Fruit fly (Drosophila melanogaster): ENCODE results near the gene CG10301.

Gene CG10301

DNA sequence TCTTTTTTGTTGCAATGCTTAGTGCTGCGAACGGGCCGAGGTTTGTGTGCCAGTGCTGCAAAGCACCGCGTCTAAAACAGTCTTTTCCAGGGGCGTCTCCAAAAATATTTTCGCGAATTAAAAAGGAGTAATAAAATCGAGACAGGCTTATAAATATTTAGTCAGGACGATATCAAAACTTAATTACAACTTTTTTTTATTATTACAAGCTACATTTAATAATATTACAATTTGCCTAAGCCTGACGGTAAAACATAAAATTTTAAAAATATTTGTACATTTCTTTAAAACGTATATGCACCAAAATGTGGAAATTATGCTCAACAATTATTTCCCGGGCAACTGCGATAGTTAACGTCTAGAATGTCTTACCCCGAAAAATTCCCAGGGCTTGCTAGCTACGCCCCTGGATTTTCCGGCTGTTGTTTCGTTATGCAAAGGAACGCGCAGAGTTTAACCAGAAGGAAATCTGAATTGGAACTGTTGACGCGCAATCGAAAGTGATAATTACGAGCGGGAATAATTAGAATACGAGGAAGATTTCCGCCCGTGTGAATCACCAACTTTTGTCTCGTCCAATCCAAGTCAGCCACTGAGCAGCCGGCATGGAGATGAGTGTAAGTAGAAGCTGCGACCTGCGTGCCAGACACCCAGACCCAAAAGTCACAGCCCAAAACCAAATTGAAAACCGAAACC is 48.1 kb downstream of the CG10301 start, which contains the start of the genes PTPMT1 and Hrd3:
Gene PTPMT1, plus strand, starts transcription at position 428 of the 696 bp plus-strand sequence.
Gene Hrd3, minus strand, starts transcription at position 646 of the 696 bp plus-strand sequence.
- TF ChIP-seq CG12768 (GFP tag; optimal IDR thresholded peaks at IDR 0.05), result peak; percentile 99
- TF ChIP-seq CG7101 (tag; optimal IDR thresholded peaks at IDR 0.05), result peak; percentile 98
- TF ChIP-seq Clk (GFP tag; optimal IDR thresholded peaks at IDR 0.05), result peak; percentile 97
- peak; percentile 95 for TF ChIP-seq pad (GFP tag; optimal IDR thresholded peaks at IDR 0.05)
- TF ChIP-seq Hr96 (GFP tag; optimal IDR thresholded peaks at IDR 0.05), result peak; percentile 98
- peak; percentile 98 for TF ChIP-seq Crg-1 (GFP tag; optimal IDR thresholded peaks at IDR 0.05)
- no peak for TF ChIP-seq kay (GFP tag; ENCODE audit: borderline replicate concordance)
- peak; percentile 99 for TF ChIP-seq CG1620 (GFP tag; optimal IDR thresholded peaks at IDR 0.05)
- peak; percentile 94 for TF ChIP-seq CG14711 (tag; optimal IDR thresholded peaks at IDR 0.05)
- peak; percentile 95 for TF ChIP-seq Mnt (GFP tag; optimal IDR thresholded peaks at IDR 0.05)
- peak; percentile 99 for TF ChIP-seq CG5204 (GFP tag; optimal IDR thresholded peaks at IDR 0.05)
- TF ChIP-seq CG7045 (GFP tag; optimal IDR thresholded peaks at IDR 0.05), result peak; percentile 99
- TF ChIP-seq CG11617 (GFP tag; optimal IDR thresholded peaks at IDR 0.05), result peak; percentile 100
- TF ChIP-seq tj (GFP tag; optimal IDR thresholded peaks at IDR 0.05), result peak; percentile 93
- peak; percentile 96 for TF ChIP-seq bab1 (GFP tag; optimal IDR thresholded peaks at IDR 0.05)
- peak; percentile 97 for TF ChIP-seq CG33017 (tag; optimal IDR thresholded peaks at IDR 0.05)
- peak; percentile 88 for TF ChIP-seq cic (GFP tag; optimal IDR thresholded peaks at IDR 0.05)
- peak; percentile 95 for TF ChIP-seq ovo (GFP tag; optimal IDR thresholded peaks at IDR 0.05)
- TF ChIP-seq cnc (optimal IDR thresholded peaks at IDR 0.05), result no peak
- TF ChIP-seq toe (GFP tag; optimal IDR thresholded peaks at IDR 0.05), result peak; percentile 99

DNA sequence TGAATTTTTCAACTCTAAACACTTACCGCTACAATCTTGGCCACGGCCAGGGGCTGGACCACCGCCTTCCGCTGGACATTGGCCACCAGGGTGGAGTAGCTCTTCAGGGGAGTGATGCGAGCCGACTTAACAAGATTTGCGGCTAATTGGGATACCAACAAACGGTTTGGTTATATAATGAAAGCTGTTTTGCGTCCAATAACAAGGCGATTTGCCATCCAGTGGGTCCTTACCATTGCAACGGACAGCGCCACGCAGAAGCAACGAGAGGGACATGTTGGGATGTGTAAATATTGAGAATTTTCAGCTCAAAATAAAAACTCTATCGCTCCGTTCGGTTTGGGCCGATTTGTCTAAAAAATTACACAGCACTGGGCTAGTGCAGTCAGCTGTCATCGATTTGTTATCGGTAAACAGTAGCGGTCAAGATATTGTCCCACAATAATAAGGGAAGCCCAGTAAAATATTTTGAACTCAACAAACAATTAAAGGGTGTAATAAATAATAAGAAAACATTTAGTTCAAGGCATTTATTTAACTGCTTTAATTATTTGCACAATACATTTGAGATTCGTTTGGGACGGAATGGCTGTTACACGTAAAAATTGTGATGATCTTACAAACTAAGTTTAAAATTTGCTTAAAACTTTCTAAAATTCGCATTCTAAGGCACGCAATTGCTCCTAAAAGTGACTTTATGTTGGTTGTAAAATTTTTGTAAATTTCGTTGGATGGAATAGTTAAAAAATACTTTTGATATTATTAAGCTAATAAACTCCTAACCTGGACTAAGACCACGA is 50.5 kb downstream of the CG10301 start, which contains the start of gene SdhD:
Gene SdhD, minus strand, starts transcription at position 382 of the 800 bp plus-strand sequence.
- peak; percentile 47 for TF ChIP-seq pad (GFP tag; optimal IDR thresholded peaks at IDR 0.05)
- TF ChIP-seq CG7045 (GFP tag; optimal IDR thresholded peaks at IDR 0.05), result no peak
- peak; percentile 70 for TF ChIP-seq bab1 (GFP tag; optimal IDR thresholded peaks at IDR 0.05)
- peak; percentile 64 for TF ChIP-seq CG12768 (GFP tag; optimal IDR thresholded peaks at IDR 0.05)
- no peak for TF ChIP-seq cnc (optimal IDR thresholded peaks at IDR 0.05)
- TF ChIP-seq kay (GFP tag; ENCODE audit: borderline replicate concordance), result peak; percentile 93
- TF ChIP-seq cic (GFP tag; optimal IDR thresholded peaks at IDR 0.05), result peak; percentile 24
- TF ChIP-seq Mnt (GFP tag; optimal IDR thresholded peaks at IDR 0.05), result peak; percentile 48
- TF ChIP-seq CG5204 (GFP tag; optimal IDR thresholded peaks at IDR 0.05), result no peak
- TF ChIP-seq Hr96 (GFP tag; optimal IDR thresholded peaks at IDR 0.05), result no peak
- TF ChIP-seq CG33017 (tag; optimal IDR thresholded peaks at IDR 0.05), result peak; percentile 46
- TF ChIP-seq CG14711 (tag; optimal IDR thresholded peaks at IDR 0.05), result peak; percentile 55
- TF ChIP-seq Crg-1 (GFP tag; optimal IDR thresholded peaks at IDR 0.05), result peak; percentile 40
- TF ChIP-seq Clk (GFP tag; optimal IDR thresholded peaks at IDR 0.05), result no peak
- no peak for TF ChIP-seq tj (GFP tag; optimal IDR thresholded peaks at IDR 0.05)
- TF ChIP-seq toe (GFP tag; optimal IDR thresholded peaks at IDR 0.05), result peak; percentile 9
- TF ChIP-seq CG7101 (tag; optimal IDR thresholded peaks at IDR 0.05), result peak; percentile 57
- peak; percentile 37 for TF ChIP-seq CG11617 (GFP tag; optimal IDR thresholded peaks at IDR 0.05)
- TF ChIP-seq ovo (GFP tag; optimal IDR thresholded peaks at IDR 0.05), result peak; percentile 0
- peak; percentile 60 for TF ChIP-seq CG1620 (GFP tag; optimal IDR thresholded peaks at IDR 0.05)
